Fruit fly (Drosophila melanogaster): ENCODE data around the gene CG14013.

DNA sequence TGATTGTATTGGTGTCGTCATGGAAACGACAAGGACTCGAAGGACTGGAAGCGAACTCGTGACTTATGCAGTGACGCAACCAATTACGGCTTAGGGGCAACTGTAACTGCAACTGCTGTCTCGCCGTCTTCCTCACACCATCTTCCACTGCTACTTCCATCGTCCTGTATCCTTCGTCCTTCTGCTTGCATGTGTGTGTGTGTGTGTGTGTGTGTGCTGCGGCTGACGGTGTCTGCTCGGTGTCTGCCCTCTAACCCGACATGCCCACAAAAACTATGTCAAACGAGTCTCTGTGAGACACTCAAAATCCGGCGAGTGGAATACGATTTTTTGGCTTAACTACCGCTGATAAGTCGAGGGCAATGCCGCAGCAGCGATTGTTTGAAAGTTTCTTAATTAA lies 40.2 kb upstream of the CG14013 start:
- no peak for TF ChIP-seq CG34367 (tag; optimal IDR thresholded peaks at IDR 0.05)
- TF ChIP-seq CG10348 (GFP tag; IDR thresholded peaks at IDR 0.05): no peak
- TF ChIP-seq Pif1B (GFP tag; optimal IDR thresholded peaks at IDR 0.05): no peak
- TF ChIP-seq CG14655 (GFP tag; optimal IDR thresholded peaks at IDR 0.05): no peak
- no peak for TF ChIP-seq CG4496 (GFP tag; IDR thresholded peaks at IDR 0.05)
- no peak for TF ChIP-seq rn (GFP tag; IDR thresholded peaks at IDR 0.05)
- no peak for TF ChIP-seq Ets98B (GFP tag; IDR thresholded peaks at IDR 0.05)
- TF ChIP-seq CG12605 (GFP tag; IDR thresholded peaks at IDR 0.05): no peak
- TF ChIP-seq CG8301 (tag; optimal IDR thresholded peaks at IDR 0.05): no peak
- TF ChIP-seq EcR (GFP tag; optimal IDR thresholded peaks at IDR 0.05): no peak
- TF ChIP-seq Pif1A (GFP tag; optimal IDR thresholded peaks at IDR 0.05): no peak
- TF ChIP-seq CG9948 (tag; optimal IDR thresholded peaks at IDR 0.05): no peak
- no peak for TF ChIP-seq CG8159 (tag; optimal IDR thresholded peaks at IDR 0.05)

Data from whole organism, pupa.